Fruit fly (Drosophila melanogaster) whole organism, embryonic: Measurements from ENCODE around the gene CG32488.

Experiments used
- BEAF-32 ChIP-seq: fragments of 200-800 bp; sonication (Bioruptor generic); optimal IDR thresholded peaks from 3 replicates; lab custom pipeline; 2017; ENCODE audit warnings: missing biosample characterization, missing genetic modification characterization, mild to moderate bottlenecking, moderate library complexity, missing genetic modification reagents
- Bgb ChIP-seq: fragments of 200-800 bp; sonication (Bioruptor generic); IDR thresholded peaks from 2 replicates; pipeline ENCODE4 v1.3.6; 2022; ENCODE audit warnings: missing biosample characterization, missing genetic modification characterization; ENCODE audit not compliant: partially characterized antibody
- CG10431 ChIP-seq: fragments of 200-800 bp; sonication (Bioruptor generic); optimal IDR thresholded peaks from 3 replicates; lab custom pipeline; 2018; ENCODE audit warnings: missing biosample characterization, mild to moderate bottlenecking, missing genetic modification characterization
- CG11085 ChIP-seq: fragments of 200-800 bp; sonication (Bioruptor generic); IDR thresholded peaks from 2 replicates; pipeline ENCODE4 v1.3.6; 2022; ENCODE audit warnings: missing biosample characterization, missing genetic modification characterization
- CG14050 ChIP-seq: fragments of 200-800 bp; sonication (Bioruptor generic); IDR thresholded peaks from 3 replicates; pipeline ENCODE4 v1.3.6; 2022; ENCODE audit warnings: missing biosample characterization, missing genetic modification characterization
- CG14965 ChIP-seq: fragments of 200-800 bp; sonication (Bioruptor generic); optimal IDR thresholded peaks from 2 replicates; lab custom pipeline; 2016; ENCODE audit warnings: missing biosample characterization, missing genetic modification characterization, borderline replicate concordance
- CG15269 ChIP-seq: fragments of 200-800 bp; sonication (Bioruptor generic); optimal IDR thresholded peaks from 2 replicates; lab custom pipeline; 2018; ENCODE audit warnings: missing biosample characterization, mild to moderate bottlenecking, missing genetic modification characterization, moderate library complexity
- CG1529 ChIP-seq: fragments of 200-800 bp; sonication (Bioruptor generic); optimal IDR thresholded peaks from 3 replicates; lab custom pipeline; 2018; ENCODE audit warnings: missing biosample characterization, missing genetic modification characterization
- CG15601 ChIP-seq: fragments of 200-800 bp; sonication (Bioruptor generic); optimal IDR thresholded peaks from 3 replicates; lab custom pipeline; 2019; ENCODE audit warnings: missing biosample characterization, mild to moderate bottlenecking, missing genetic modification characterization, moderate library complexity
- CG30403 ChIP-seq: fragments of 200-800 bp; sonication (Bioruptor generic); optimal IDR thresholded peaks from 3 replicates; lab custom pipeline; 2016; ENCODE audit warnings: missing biosample characterization, missing genetic modification characterization
- CG31365 ChIP-seq: fragments of 200-800 bp; sonication (Bioruptor generic); optimal IDR thresholded peaks from 2 replicates; lab custom pipeline; 2018; ENCODE audit warnings: missing biosample characterization, mild to moderate bottlenecking, missing genetic modification characterization
- CG3163 ChIP-seq: fragments of 200-800 bp; sonication (Bioruptor generic); optimal IDR thresholded peaks from 3 replicates; lab custom pipeline; 2016; ENCODE audit warnings: missing biosample characterization, missing genetic modification characterization
- CG34422 ChIP-seq: fragments of 200-800 bp; sonication (Bioruptor generic); IDR thresholded peaks from 3 replicates; pipeline ENCODE4 v1.3.6; 2022; ENCODE audit warnings: missing biosample characterization, missing genetic modification characterization
- CG3995 ChIP-seq: fragments of 200-800 bp; sonication (Bioruptor generic); optimal IDR thresholded peaks from 3 replicates; lab custom pipeline; 2016; ENCODE audit warnings: missing biosample characterization, missing genetic modification characterization
- CG4360 ChIP-seq: fragments of 200-800 bp; sonication (Bioruptor generic); IDR thresholded peaks from 2 replicates; pipeline ENCODE4 v1.3.6; 2022; ENCODE audit warnings: missing biosample characterization, missing genetic modification characterization
- CG4707 ChIP-seq: fragments of 200-800 bp; sonication (Bioruptor generic); optimal IDR thresholded peaks from 2 replicates; lab custom pipeline; 2018; ENCODE audit warnings: missing biosample characterization, mild to moderate bottlenecking, missing genetic modification characterization, moderate library complexity
- CG6254 ChIP-seq: fragments of 200-800 bp; sonication (Bioruptor generic); optimal IDR thresholded peaks from 3 replicates; lab custom pipeline; 2017; ENCODE audit warnings: mild to moderate bottlenecking, missing biosample characterization, missing genetic modification reagents, missing genetic modification characterization
- CG6813 ChIP-seq: fragments of 200-800 bp; sonication (Bioruptor generic); optimal IDR thresholded peaks from 2 replicates; lab custom pipeline; 2017; ENCODE audit warnings: missing biosample characterization, missing genetic modification characterization, mild to moderate bottlenecking, moderate library complexity, missing genetic modification reagents
- CG7357 ChIP-seq: fragments of 200-800 bp; sonication (Bioruptor generic); IDR thresholded peaks from 3 replicates; pipeline ENCODE4 v1.3.6; 2022; ENCODE audit warnings: missing biosample characterization, missing genetic modification characterization
- CG7987 ChIP-seq: fragments of 200-800 bp; sonication (Bioruptor generic); optimal IDR thresholded peaks from 2 replicates; lab custom pipeline; 2018; ENCODE audit warnings: missing biosample characterization, mild to moderate bottlenecking, missing genetic modification characterization, moderate library complexity
- CG8089 ChIP-seq: fragments of 200-800 bp; sonication (Bioruptor generic); optimal IDR thresholded peaks from 3 replicates; lab custom pipeline; 2016; ENCODE audit warnings: missing biosample characterization, missing genetic modification characterization
- Chrac-16 ChIP-seq: fragments of 200-800 bp; sonication (Bioruptor generic); optimal IDR thresholded peaks from 3 replicates; lab custom pipeline; 2016; ENCODE audit warnings: missing biosample characterization, missing genetic modification characterization
- E2f2 ChIP-seq: fragments of 200-800 bp; sonication (Bioruptor generic); IDR thresholded peaks from 2 replicates; pipeline ENCODE4 v1.3.6; 2022; ENCODE audit warnings: missing biosample characterization, missing genetic modification characterization
- Fer1 ChIP-seq: fragments of 200-800 bp; sonication (Bioruptor generic); optimal IDR thresholded peaks from 2 replicates; lab custom pipeline; 2017; ENCODE audit warnings: missing biosample characterization, mild to moderate bottlenecking, missing genetic modification characterization
- HmgZ ChIP-seq: fragments of 200-800 bp; sonication (Bioruptor generic); optimal IDR thresholded peaks from 2 replicates; lab custom pipeline; 2018; ENCODE audit warnings: missing biosample characterization, mild to moderate bottlenecking, missing genetic modification characterization
- Lhr ChIP-seq: fragments of 200-800 bp; sonication (Bioruptor generic); optimal IDR thresholded peaks from 3 replicates; lab custom pipeline; 2017; ENCODE audit warnings: mild to moderate bottlenecking, missing biosample characterization, missing genetic modification reagents, missing genetic modification characterization
- Lpt ChIP-seq: fragments of >200 bp; optimal IDR thresholded peaks from 2 replicates; lab custom pipeline; 2018; ENCODE audit warnings: missing biosample characterization, missing genetic modification characterization
- TFAM ChIP-seq: fragments of 200-800 bp; sonication (Bioruptor generic); optimal IDR thresholded peaks from 2 replicates; lab custom pipeline; 2017; ENCODE audit warnings: missing biosample characterization, missing genetic modification characterization, inconsistent platforms
- YL-1 ChIP-seq: fragments of 200-800 bp; sonication (Bioruptor generic); optimal IDR thresholded peaks from 3 replicates; lab custom pipeline; 2017; ENCODE audit warnings: missing biosample characterization, mild to moderate bottlenecking, missing genetic modification characterization
- bbx ChIP-seq: fragments of 200-800 bp; sonication (Bioruptor generic); IDR thresholded peaks from 2 replicates; pipeline ENCODE4 v1.3.6; 2022; ENCODE audit warnings: missing biosample characterization, missing genetic modification characterization; ENCODE audit not compliant: partially characterized antibody
- crol ChIP-seq: fragments of 200-800 bp; sonication (Bioruptor generic); IDR thresholded peaks from 2 replicates; pipeline ENCODE4 v1.3.6; 2022; ENCODE audit warnings: missing biosample characterization, missing genetic modification characterization
- knrl ChIP-seq: fragments of 200-800 bp; sonication (Bioruptor generic); IDR thresholded peaks from 3 replicates; pipeline ENCODE4 v1.3.6; 2022; ENCODE audit warnings: missing biosample characterization, missing genetic modification characterization; ENCODE audit not compliant: partially characterized antibody
- lola ChIP-seq, 3 experiments: fragments of >200 bp in 2 of 3; fragments of 200-800 bp in 1 of 3; sonication (Bioruptor generic) in 1 of 3; optimal IDR thresholded peaks; 2 replicates each; lab custom pipeline; 2017 to 2019; ENCODE audit warnings: missing biosample characterization in 3 of 3, missing genetic modification characterization in 3 of 3, mild to moderate bottlenecking in 1 of 3, moderate library complexity in 1 of 3
- mirr ChIP-seq: fragments of 200-800 bp; sonication (Bioruptor generic); optimal IDR thresholded peaks from 3 replicates; lab custom pipeline; 2018; ENCODE audit warnings: missing biosample characterization, mild to moderate bottlenecking, missing genetic modification characterization
- nerfin-2 ChIP-seq: fragments of 200-800 bp; sonication (Bioruptor generic); IDR thresholded peaks from 2 replicates; pipeline ENCODE4 v1.3.6; 2022; ENCODE audit warnings: missing biosample characterization, missing genetic modification characterization; ENCODE audit not compliant: partially characterized antibody
- pan ChIP-seq, 4 experiments: fragments of >200 bp in 3 of 4; fragments of 200-800 bp in 1 of 4; sonication (Bioruptor generic) in 1 of 4; optimal IDR thresholded peaks in 3 of 4; IDR thresholded peaks in 1 of 4; 2 replicates each; pipeline versions ENCODE4 v1.3.6 to Lab custom; 2017 to 2022; ENCODE audit warnings: missing biosample characterization in 2 of 4, missing genetic modification characterization in 2 of 4, mixed read lengths in 1 of 4
- phol ChIP-seq: fragments of 200-800 bp; sonication (Bioruptor generic); optimal IDR thresholded peaks from 3 replicates; lab custom pipeline; 2018; ENCODE audit warnings: missing biosample characterization, mild to moderate bottlenecking, missing genetic modification characterization, moderate library complexity
- prd ChIP-seq, 3 experiments: fragments of >200 bp in 2 of 3; fragments of 200-800 bp in 1 of 3; sonication (Bioruptor generic) in 1 of 3; optimal IDR thresholded peaks in 2 of 3; IDR thresholded peaks in 1 of 3; 2 replicates in 2 of 3; 3 replicates in 1 of 3; pipeline versions ENCODE4 v1.3.6 to Lab custom; 2017 to 2022; ENCODE audit warnings: missing biosample characterization in 1 of 3, missing genetic modification characterization in 1 of 3
- pzg ChIP-seq: fragments of 200-800 bp; sonication (Bioruptor generic); optimal IDR thresholded peaks from 3 replicates; lab custom pipeline; 2018; ENCODE audit warnings: missing biosample characterization, mild to moderate bottlenecking, missing genetic modification characterization, moderate library complexity
- shn ChIP-seq: fragments of 200-800 bp; sonication (Bioruptor generic); optimal IDR thresholded peaks from 3 replicates; lab custom pipeline; 2016; ENCODE audit warnings: missing biosample characterization, missing genetic modification characterization
- ssp ChIP-seq: fragments of 200-800 bp; sonication (Bioruptor generic); IDR thresholded peaks from 2 replicates; pipeline ENCODE4 v1.3.6; 2022; ENCODE audit warnings: missing biosample characterization, missing genetic modification characterization
- tna ChIP-seq: fragments of 200-800 bp; sonication (Bioruptor generic); IDR thresholded peaks from 2 replicates; pipeline ENCODE4 v1.3.6; 2022; ENCODE audit warnings: missing biosample characterization, missing genetic modification characterization; ENCODE audit not compliant: partially characterized antibody
- twi ChIP-seq: fragments of 200-800 bp; optimal IDR thresholded peaks from 2 replicates; lab custom pipeline; 2019; ENCODE audit warnings: missing biosample characterization, mild to moderate bottlenecking, missing genetic modification characterization, moderate library complexity
- usp ChIP-seq: fragments of >200 bp; optimal IDR thresholded peaks from 2 replicates; lab custom pipeline; 2017; ENCODE audit warnings: missing biosample characterization, missing genetic modification characterization
- wek ChIP-seq: fragments of 200-800 bp; sonication (Bioruptor generic); optimal IDR thresholded peaks from 3 replicates; lab custom pipeline; 2018; ENCODE audit warnings: missing biosample characterization, mild to moderate bottlenecking, missing genetic modification characterization, moderate library complexity
- zfh1 ChIP-seq: fragments of 200-800 bp; sonication (Bioruptor generic); IDR thresholded peaks from 3 replicates; pipeline ENCODE4 v1.3.6; 2022; ENCODE audit warnings: missing biosample characterization, missing genetic modification characterization

The CG32488 gene

DNA sequence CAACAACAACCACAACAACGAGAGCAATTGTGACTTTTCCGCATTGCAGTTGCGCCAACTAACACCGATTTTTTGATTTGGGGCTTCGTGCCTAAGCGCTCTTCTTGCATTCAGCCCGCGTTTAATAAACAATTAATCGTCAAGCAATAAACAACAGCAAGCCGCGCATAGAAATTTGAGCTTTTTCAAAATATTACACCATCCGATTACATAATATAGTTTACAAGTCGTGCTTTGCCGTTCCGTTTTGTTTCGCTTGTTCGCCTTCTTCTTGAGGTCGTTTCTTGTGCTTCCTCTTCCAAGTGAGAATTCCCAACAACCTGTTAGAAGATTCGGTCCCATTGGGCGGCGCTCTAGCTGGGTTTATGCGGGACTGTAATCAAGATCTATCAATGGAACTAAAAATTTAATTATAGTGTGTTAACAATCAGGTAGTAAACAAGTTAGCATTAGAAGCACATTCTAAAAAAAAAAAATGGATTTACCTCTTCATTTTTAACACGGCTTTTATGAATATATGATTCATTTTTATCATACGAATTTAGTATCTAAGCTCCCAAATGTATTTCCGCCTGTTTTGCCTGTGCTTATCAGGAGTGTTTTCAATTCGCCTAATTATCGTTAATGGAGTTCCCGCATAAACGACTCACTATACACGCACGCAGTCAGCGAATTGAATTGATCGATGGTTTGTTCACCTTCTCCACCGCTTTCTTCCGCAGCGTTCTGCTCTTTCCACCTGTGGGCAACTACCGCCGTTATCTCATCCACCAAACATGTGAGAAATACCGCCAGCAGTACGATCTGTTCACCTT is 20.1 kb upstream of the CG32488 start (continued):
- TF ChIP-seq CG3995 (GFP tag; lab: Kevin White, UChicago) (peak; percentile 58), CG4707 (GFP tag; lab: Kevin White, UChicago) (peak; percentile 65), CG15269 (tag; lab: Kevin White, UChicago) (peak; percentile 89), Lhr (GFP tag; lab: Kevin White, UChicago) (peak; percentile 64), HmgZ (peak; percentile 87), CG4360 (GFP tag; lab: Robert Waterston, UW) (no peak), CG7987 (GFP tag; lab: Kevin White, UChicago) (peak; percentile 46), nerfin-2 (no peak), CG3163 (GFP tag; lab: Kevin White, UChicago) (peak; percentile 42), lola (GFP tag; optimal IDR thresholded peaks at IDR 0.05; lab: Kevin White, UChicago) (peak in 1 of 3 experiments; percentile 90), Lpt (no peak), CG1529 (peak; percentile 78), TFAM (GFP tag; lab: Kevin White, UChicago) (peak; percentile 26), shn (peak; percentile 55), Chrac-16 (GFP tag; lab: Kevin White, UChicago) (peak; percentile 61), CG31365 (tag; lab: Kevin White, UChicago) (peak; percentile 56), CG10431 (peak; percentile 76), CG6813 (GFP tag; lab: Kevin White, UChicago) (peak; percentile 91), CG14050 (GFP tag; lab: Robert Waterston, UW) (peak; percentile 83), Bgb (no peak), phol (tag; lab: Kevin White, UChicago) (peak; percentile 88), crol (GFP tag; lab: Robert Waterston, UW) (no peak), usp (no peak), wek (peak; percentile 59), mirr (GFP tag; lab: Kevin White, UChicago) (peak; percentile 38), knrl (GFP tag; lab: Robert Waterston, UW) (no peak), tna (GFP tag; lab: Robert Waterston, UW) (no peak), pan (optimal IDR thresholded peaks at IDR 0.05; lab: Kevin White, UChicago) (no peak), pan (GFP tag; optimal IDR thresholded peaks at IDR 0.05 in 1 of 2, IDR thresholded peaks at IDR 0.05 in 1 of 2) (peak in 1 of 2 experiments; percentile 71), CG8089 (peak; percentile 11), bbx (GFP tag; lab: Robert Waterston, UW) (no peak), CG6254 (GFP tag; lab: Kevin White, UChicago) (peak; percentile 80), YL-1 (GFP tag; lab: Kevin White, UChicago) (peak; percentile 57), CG14965 (GFP tag; lab: Kevin White, UChicago) (peak; percentile 7)

DNA sequence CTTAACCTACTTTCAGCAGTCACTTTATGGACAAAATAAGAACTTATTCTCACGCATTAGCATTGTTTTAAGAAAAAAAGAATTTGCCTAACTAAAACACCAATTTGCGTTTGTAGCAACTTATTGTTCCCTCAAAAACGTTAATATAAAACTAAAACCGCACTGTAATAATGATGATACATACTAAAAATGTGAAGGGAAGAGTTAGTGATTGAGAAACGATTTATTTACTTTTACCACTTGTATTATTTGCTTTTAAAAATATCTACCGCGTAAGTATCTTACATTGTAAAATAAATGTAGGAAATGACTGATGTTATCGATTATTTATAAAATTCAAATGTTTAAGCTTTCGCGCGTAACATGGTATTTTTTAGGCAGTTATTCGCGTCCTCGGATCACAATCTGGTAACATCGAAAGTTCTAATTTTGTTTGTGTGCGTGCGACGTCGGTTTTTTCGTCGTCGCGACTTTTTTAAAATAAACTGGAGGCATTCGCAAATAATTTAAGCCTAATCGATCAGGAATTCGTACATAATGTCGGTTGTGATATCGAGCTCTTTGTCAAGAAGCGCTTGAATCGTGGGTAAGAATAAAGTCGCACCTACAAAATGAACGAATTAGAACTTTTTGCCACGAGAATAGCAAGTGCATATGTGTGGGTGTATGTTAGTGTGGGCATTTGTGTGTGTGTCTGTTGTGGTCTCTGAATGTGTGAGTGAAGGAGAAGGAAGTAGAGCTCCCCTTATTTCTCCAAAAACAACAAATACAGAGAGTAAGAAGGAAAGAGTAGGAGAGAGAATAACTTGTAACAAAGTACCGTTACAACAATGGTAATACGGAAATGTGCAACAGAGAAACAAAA is 19.1 kb upstream of the CG32488 start, which contains the start of gene CG2162:
CG2162 (plus strand) TSS at position 418 of the 865 bp plus-strand sequence.
- TF ChIP-seq CG30403 (GFP tag; lab: Kevin White, UChicago) (no peak), E2f2 (GFP tag; lab: Robert Waterston, UW) (peak; percentile 96), YL-1 (GFP tag; lab: Kevin White, UChicago) (peak; percentile 12), CG11085 (GFP tag; lab: Robert Waterston, UW) (no peak), prd (optimal IDR thresholded peaks at IDR 0.05; lab: Kevin White, UChicago) (no peak), prd (GFP tag; IDR thresholded peaks at IDR 0.05; lab: Robert Waterston, UW) (no peak), pzg (peak; percentile 67), twi (tag; lab: Kevin White, UChicago) (no peak), CG7357 (GFP tag; lab: Robert Waterston, UW) (no peak), zfh1 (GFP tag; lab: Robert Waterston, UW) (no peak), CG34422 (GFP tag; lab: Robert Waterston, UW) (peak; percentile 19; the same call in 1 of the 3 replicates), Fer1 (GFP tag; lab: Kevin White, UChicago) (peak; percentile 24), CG15601 (tag; lab: Kevin White, UChicago) (no peak), BEAF-32 (GFP tag; lab: Kevin White, UChicago) (peak; percentile 39), ssp (no peak), bbx (GFP tag; lab: Robert Waterston, UW) (peak; percentile 41)
